Fruit fly (Drosophila melanogaster) whole organism, wandering third instar larva: ENCODE results near the gene VhaPPA1-2.
A peak's percentile ranks its signal among the peaks of the same experiment; 100 is the strongest.

ENCODE experiments used
- CG32264 ChIP-seq: fragments of 200-800 bp; sonication (Bioruptor generic); optimal IDR thresholded peaks from 2 replicates; lab custom pipeline; 2016; ENCODE audit warnings: missing biosample characterization, missing genetic modification characterization
- GATAd ChIP-seq: sonication (Bioruptor generic); optimal IDR thresholded peaks from 2 replicates; lab custom pipeline; 2016; ENCODE audit warnings: missing biosample characterization, missing genetic modification characterization
- Hr83 ChIP-seq: fragments of 200-300 bp; sonication (Bioruptor generic); optimal IDR thresholded peaks from 2 replicates; lab custom pipeline; 2016; ENCODE audit warnings: missing biosample characterization, mild to moderate bottlenecking, missing genetic modification characterization, moderate library complexity; ENCODE audit not compliant: poor library complexity, severe bottlenecking
- Rel ChIP-seq, 2 experiments: fragments of 200-800 bp; sonication (Bioruptor generic) in 1 of 2; optimal IDR thresholded peaks; 2 replicates in 1 of 2; 3 replicates in 1 of 2; lab custom pipeline; 2016 to 2019; ENCODE audit warnings: mild to moderate bottlenecking in 2 of 2, missing biosample characterization in 2 of 2, missing genetic modification characterization in 2 of 2, moderate library complexity in 1 of 2
- Sp1 ChIP-seq: fragments of 200-800 bp; sonication (Bioruptor generic); optimal IDR thresholded peaks from 3 replicates; lab custom pipeline; 2019; ENCODE audit warnings: missing biosample characterization, mild to moderate bottlenecking, missing genetic modification characterization, moderate library complexity
- brk ChIP-seq: fragments of 200-800 bp; sonication (Bioruptor generic); optimal IDR thresholded peaks from 2 replicates; lab custom pipeline; 2016; ENCODE audit warnings: missing biosample characterization, mild to moderate bottlenecking, missing genetic modification characterization
- dl ChIP-seq, 2 experiments: fragments of 175-275, 200-275 bp in 1 of 2; fragments of 200-275 bp in 1 of 2; sonication (Bioruptor generic); optimal IDR thresholded peaks; lab custom pipeline; 2018; ENCODE audit warnings: mild to moderate bottlenecking in 2 of 2, missing biosample characterization in 2 of 2, missing genetic modification characterization in 2 of 2, moderate library complexity in 2 of 2; ENCODE audit not compliant: partially characterized antibody in 2 of 2, insufficient read depth in 1 of 2
- dmrt93B ChIP-seq: fragments of 200-800 bp; sonication (Bioruptor generic); optimal IDR thresholded peaks from 2 replicates; lab custom pipeline; 2018; ENCODE audit warnings: missing biosample characterization, mild to moderate bottlenecking, missing genetic modification characterization
- fru ChIP-seq: fragments of 200-800 bp; sonication (Bioruptor generic); optimal IDR thresholded peaks from 3 replicates; lab custom pipeline; 2016; ENCODE audit warnings: missing biosample characterization, mild to moderate bottlenecking, missing genetic modification characterization
- h ChIP-seq: fragments of 200-800 bp; sonication (Bioruptor generic); optimal IDR thresholded peaks from 3 replicates; lab custom pipeline; 2016; ENCODE audit warnings: missing biosample characterization, mild to moderate bottlenecking, missing genetic modification characterization
- jim ChIP-seq: fragments of 175-275, 200-325 bp; sonication (Bioruptor generic); optimal IDR thresholded peaks from 2 replicates; lab custom pipeline; 2016; ENCODE audit warnings: missing biosample characterization, mild to moderate bottlenecking, missing genetic modification characterization
- lola ChIP-seq: fragments of >200 bp; optimal IDR thresholded peaks from 2 replicates; lab custom pipeline; 2017; ENCODE audit warnings: missing biosample characterization, missing genetic modification characterization
- sv ChIP-seq: fragments of 200-800 bp; sonication (Bioruptor generic); optimal IDR thresholded peaks from 3 replicates; lab custom pipeline; 2016; ENCODE audit warnings: missing biosample characterization, missing genetic modification characterization
- usp ChIP-seq: fragments of >200 bp; optimal IDR thresholded peaks from 2 replicates; lab custom pipeline; 2017; ENCODE audit warnings: missing biosample characterization, missing genetic modification characterization

VhaPPA1-2 gene

DNA sequence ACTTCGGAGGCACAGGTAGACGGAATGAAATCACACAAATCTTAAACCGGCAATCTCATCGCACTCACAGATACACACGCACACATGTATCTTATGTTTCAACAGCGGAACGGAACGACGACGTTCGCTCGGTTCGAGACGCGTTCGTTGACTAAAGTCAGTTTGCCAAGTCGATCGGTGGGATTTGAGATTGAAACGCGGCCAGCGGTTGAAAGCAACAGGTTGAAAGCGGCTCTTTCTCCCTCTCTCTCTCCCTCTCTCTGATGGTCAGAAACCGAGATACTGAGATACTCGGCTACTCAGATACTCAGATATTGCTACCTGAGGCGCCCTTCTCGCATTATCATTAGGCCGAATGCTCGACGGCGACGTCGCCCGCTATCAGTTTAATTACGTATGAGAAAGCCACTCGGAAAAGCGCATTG, 46.3 kb downstream of the VhaPPA1-2 start (continued):
- no peak for TF ChIP-seq dmrt93B (GFP tag; lab: Kevin White, UChicago)
- TF ChIP-seq lola, result no peak
- no peak for TF ChIP-seq sv (GFP tag; lab: Kevin White, UChicago)
- TF ChIP-seq GATAd (GFP tag; lab: Kevin White, UChicago), result no peak
- peak; percentile 68 for TF ChIP-seq fru (GFP tag; lab: Kevin White, UChicago)
- peak; percentile 29 for TF ChIP-seq Rel (GFP tag; optimal IDR thresholded peaks at IDR 0.05; lab: Kevin White, UChicago)
- peak; percentile 45 for TF ChIP-seq Rel (tag; optimal IDR thresholded peaks at IDR 0.05; lab: Kevin White, UChicago)
- no peak for TF ChIP-seq usp (GFP tag; lab: Kevin White, UChicago)
- peak; percentile 40 to 61 for TF ChIP-seq dl (GFP tag; optimal IDR thresholded peaks at IDR 0.05; lab: Kevin White, UChicago; ENCODE audit: insufficient read depth in 1 of 2, partially characterized antibody in 2 of 2)
- peak; percentile 82 for TF ChIP-seq Hr83 (GFP tag; lab: Kevin White, UChicago)
- peak; percentile 38 for TF ChIP-seq jim (GFP tag; lab: Kevin White, UChicago)
- TF ChIP-seq CG32264 (GFP tag; lab: Kevin White, UChicago), result no peak
- peak; percentile 60 for TF ChIP-seq Sp1
- peak; percentile 74 for TF ChIP-seq h

DNA sequence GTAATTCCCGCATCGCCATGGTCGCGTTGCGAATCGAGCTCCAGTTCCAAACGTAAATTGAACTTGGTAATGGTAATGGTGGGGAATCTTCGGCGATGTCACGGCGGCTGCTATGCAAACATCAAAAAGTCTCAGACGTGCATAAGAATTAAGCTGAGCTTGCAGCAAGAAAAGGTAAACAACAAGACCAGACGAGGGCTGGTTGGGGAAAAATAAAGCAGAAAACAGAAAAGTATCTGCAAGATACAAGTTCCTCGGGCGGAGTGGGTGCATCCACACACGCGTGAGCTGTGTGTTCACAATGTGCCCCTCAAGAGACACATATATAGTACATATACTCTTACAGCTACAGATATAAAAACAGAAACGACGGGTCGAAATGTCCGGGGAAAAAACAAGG, 47.5 kb downstream of the VhaPPA1-2 start:
- peak in 1 of 2 experiments; percentile 8 for TF ChIP-seq dl (GFP tag; optimal IDR thresholded peaks at IDR 0.05; lab: Kevin White, UChicago; ENCODE audit: insufficient read depth in 1 of 2, partially characterized antibody in 2 of 2)
- TF ChIP-seq brk (GFP tag; lab: Kevin White, UChicago), result no peak
